Worm (Caenorhabditis elegans) whole organism, L4 larva: Measurements from ENCODE around the gene F19C7.2.

Experiments
- F44E2.7 ChIP-seq: fragments of 200-800 bp; sonication (Bioruptor generic); IDR thresholded peaks from 2 replicates; pipeline ENCODE4 v2.1.2; 2022; ENCODE audit warnings: missing genetic modification characterization, missing compliant biosample characterization
- T20F7.1 ChIP-seq: fragments of 200-800 bp; sonication (Bioruptor generic); optimal IDR thresholded peaks from 2 replicates; lab custom pipeline; 2018; ENCODE audit warnings: mild to moderate bottlenecking, missing genetic modification characterization, missing compliant biosample characterization
- ama-1 ChIP-seq: fragments of 150-350 bp; optimal IDR thresholded peaks from 2 replicates; lab custom pipeline; 2014; ENCODE audit warnings: inconsistent platforms, mixed read lengths
- ctbp-1 ChIP-seq: fragments of 200-800 bp; sonication (Bioruptor generic); IDR thresholded peaks from 2 replicates; pipeline ENCODE4 v1.3.6; 2022; ENCODE audit warnings: missing genetic modification reagents, missing genetic modification characterization, missing compliant biosample characterization
- dpl-1 ChIP-seq: fragments of 150-350 bp; optimal IDR thresholded peaks from 2 replicates; lab custom pipeline; 2014; ENCODE audit warnings: missing biosample characterization, missing genetic modification reagents, missing genetic modification characterization
- dve-1 ChIP-seq: sonication (generic microtip); optimal IDR thresholded peaks from 2 replicates; lab custom pipeline; 2017; ENCODE audit warnings: antibody characterized with exemption, mild to moderate bottlenecking, missing genetic modification characterization, missing compliant biosample characterization; ENCODE audit not compliant: insufficient read depth
- egl-43 ChIP-seq: fragments of 200-800 bp; sonication (Bioruptor generic); IDR thresholded peaks from 2 replicates; pipeline ENCODE4 v1.3.6; 2022; ENCODE audit warnings: missing genetic modification reagents, missing genetic modification characterization, missing compliant biosample characterization
- fkh-10 ChIP-seq: fragments of 150-350 bp; optimal IDR thresholded peaks from 2 replicates; lab custom pipeline; 2014; ENCODE audit warnings: missing biosample characterization, missing genetic modification reagents, missing genetic modification characterization
- gei-8 ChIP-seq: fragments of 200-800 bp; sonication (Bioruptor generic); optimal IDR thresholded peaks from 2 replicates; lab custom pipeline; 2018; ENCODE audit warnings: mild to moderate bottlenecking, missing genetic modification characterization, missing compliant biosample characterization
- hlh-30 ChIP-seq: sonication (generic microtip); optimal IDR thresholded peaks from 2 replicates; lab custom pipeline; 2017; ENCODE audit warnings: antibody characterized with exemption, mild to moderate bottlenecking, missing genetic modification characterization, missing compliant biosample characterization; ENCODE audit not compliant: insufficient read depth
- lin-1 ChIP-seq: fragments of 200-800 bp; sonication (Bioruptor generic); IDR thresholded peaks from 2 replicates; pipeline ENCODE4 v1.3.6; 2022; ENCODE audit warnings: missing genetic modification reagents, missing genetic modification characterization, missing compliant biosample characterization
- lin-38 ChIP-seq: fragments of 200-800 bp; sonication (Bioruptor generic); IDR thresholded peaks from 2 replicates; pipeline ENCODE4 v1.3.6; 2022; ENCODE audit warnings: missing genetic modification reagents, missing genetic modification characterization, missing compliant biosample characterization
- lsy-2 ChIP-seq, 2 experiments: fragments of 150-350 bp in 1 of 2; sonication (generic microtip) in 1 of 2; optimal IDR thresholded peaks; 2 replicates each; lab custom pipeline; 2014 to 2017; ENCODE audit warnings: missing biosample characterization in 2 of 2, missing genetic modification characterization in 2 of 2
- mdt-29 ChIP-seq: fragments of 200-800 bp; sonication (Bioruptor generic); IDR thresholded peaks from 2 replicates; pipeline ENCODE4 v1.3.6; 2022; ENCODE audit warnings: missing genetic modification reagents, missing genetic modification characterization, missing compliant biosample characterization
- mxl-3 ChIP-seq: fragments of 200-800 bp; sonication (Bioruptor generic); optimal IDR thresholded peaks from 2 replicates; lab custom pipeline; 2018; ENCODE audit warnings: mild to moderate bottlenecking, missing genetic modification characterization, missing compliant biosample characterization
- nhr-111 ChIP-seq: fragments of 200-800 bp; sonication (Bioruptor generic); optimal IDR thresholded peaks from 2 replicates; lab custom pipeline; 2018; ENCODE audit warnings: mild to moderate bottlenecking, missing genetic modification characterization, missing compliant biosample characterization
- unc-130 ChIP-seq: sonication (generic microtip); optimal IDR thresholded peaks from 2 replicates; lab custom pipeline; 2016; ENCODE audit warnings: missing genetic modification reagents, missing genetic modification characterization, missing compliant biosample characterization
- unc-39 ChIP-seq: sonication (generic microtip); optimal IDR thresholded peaks from 2 replicates; lab custom pipeline; 2017; ENCODE audit warnings: missing biosample characterization, missing genetic modification characterization
- vab-7 ChIP-seq: fragments of 200-800 bp; sonication (Bioruptor generic); IDR thresholded peaks from 2 replicates; pipeline ENCODE4 v1.3.6; 2022; ENCODE audit warnings: missing genetic modification reagents, missing genetic modification characterization, missing compliant biosample characterization
- zag-1 ChIP-seq: fragments of 150-350 bp; optimal IDR thresholded peaks from 2 replicates; lab custom pipeline; 2014; ENCODE audit warnings: missing biosample characterization, missing genetic modification characterization
- ztf-11 ChIP-seq: fragments of 150-350 bp; optimal IDR thresholded peaks from 2 replicates; lab custom pipeline; 2014; ENCODE audit warnings: missing biosample characterization, missing genetic modification characterization

The F19C7.2 gene

ce11 chrIV:4650624-4651094 lies 50.9 kb downstream of the F19C7.2 start, which contains the start of gene ubc-9 (continued):
- TF ChIP-seq mdt-29 (GFP tag; lab: Robert Waterston, UW) (peak; percentile 53; the same call in 1 of the 2 replicates), gei-8 (GFP tag; lab: Kevin White, UChicago) (no peak), lsy-2 (tag; optimal IDR thresholded peaks at IDR 0.05; lab: Kevin White, UChicago) (peak; percentile 33 to 81), ama-1 (lab: Kevin White, UChicago) (no peak), unc-39 (tag; lab: Kevin White, UChicago) (no peak), dpl-1 (GFP tag; lab: Kevin White, UChicago) (peak; percentile 75), unc-130 (GFP tag; lab: Kevin White, UChicago) (peak; percentile 84), egl-43 (GFP tag; lab: Robert Waterston, UW) (peak; percentile 56; the same call in 1 of the 2 replicates), lin-1 (0 out of 2 replicates have a peak, but pooled peaks have one; percentile 13), vab-7 (0 out of 2 replicates have a peak, but pooled peaks have one; percentile 31), T20F7.1 (GFP tag; lab: Kevin White, UChicago) (no peak), nhr-111 (GFP tag; lab: Kevin White, UChicago) (no peak), lin-38 (GFP tag; lab: Robert Waterston, UW) (peak; percentile 83), dve-1 (tag; lab: Kevin White, UChicago) (peak; percentile 71), ztf-11 (no peak), F44E2.7 (GFP tag; lab: Robert Waterston, UW) (no peak), fkh-10 (peak; percentile 20), hlh-30 (tag; lab: Kevin White, UChicago) (peak; percentile 58), zag-1 (tag; lab: Kevin White, UChicago) (no peak), mxl-3 (GFP tag; lab: Kevin White, UChicago) (peak; percentile 47), ctbp-1 (GFP tag; lab: Robert Waterston, UW) (peak; percentile 56; the same call in 1 of the 2 replicates)
- TF ChIP-seq, all 104 proteins: peak for 37
